Worm (Caenorhabditis elegans) whole organism, young adult: ENCODE data around the gene C56E6.7.

Experiments used
- Y67H2A.10 ChIP-seq: fragments of 200-800 bp; sonication (Bioruptor generic); conservative IDR thresholded peaks from 2 replicates; pipeline ENCODE4 v1.3.6; 2022; ENCODE audit warnings: missing genetic modification reagents, missing genetic modification characterization, missing compliant biosample characterization
- dox-1 ChIP-seq: fragments of 200-800 bp; sonication (Bioruptor generic); IDR thresholded peaks from 2 replicates; pipeline ENCODE4 v1.3.6; 2022; ENCODE audit warnings: missing genetic modification reagents, missing genetic modification characterization, missing compliant biosample characterization
- let-607 ChIP-seq, 2 experiments: fragments of 200-800 bp in 1 of 2; sonication (Bioruptor generic) in 1 of 2; sonication (generic microtip) in 1 of 2; optimal IDR thresholded peaks; 2 replicates each; lab custom pipeline; 2016 to 2018; ENCODE audit warnings: mild to moderate bottlenecking in 2 of 2, missing compliant biosample characterization in 2 of 2, missing genetic modification characterization in 2 of 2, moderate library complexity in 2 of 2, missing genotype in 1 of 2
- lir-1 ChIP-seq: fragments of 200-800 bp; sonication (Bioruptor generic); conservative IDR thresholded peaks from 2 replicates; pipeline ENCODE4 v1.3.6; 2022; ENCODE audit warnings: missing genetic modification reagents, missing genetic modification characterization, missing compliant biosample characterization
- nfya-1 ChIP-seq: sonication (generic microtip); optimal IDR thresholded peaks from 2 replicates; lab custom pipeline; 2017; ENCODE audit warnings: antibody characterized with exemption, missing compliant biosample characterization, missing genetic modification characterization, borderline replicate concordance; ENCODE audit not compliant: insufficient read depth
- pha-4 ChIP-seq: fragments of 150-350 bp; sonication (generic microtip); optimal IDR thresholded peaks from 2 replicates; lab custom pipeline; 2014; ENCODE audit warnings: missing biosample characterization, missing genetic modification reagents, missing genetic modification characterization
- tbp1 ChIP-seq: fragments of 200-800 bp; sonication (Bioruptor generic); optimal IDR thresholded peaks from 2 replicates; lab custom pipeline; 2018; ENCODE audit warnings: mild to moderate bottlenecking, missing genetic modification characterization, missing compliant biosample characterization

ce11 chrII:6560291-6560690, 43.9 kb downstream of the C56E6.7 start:
- no peak for TF ChIP-seq pha-4 (tag; lab: Kevin White, UChicago)
- no peak for TF ChIP-seq let-607 (tag; optimal IDR thresholded peaks at IDR 0.05; lab: Kevin White, UChicago)
- no peak for TF ChIP-seq lir-1 (GFP tag; lab: Robert Waterston, UW)
- no peak for TF ChIP-seq dox-1 (GFP tag; lab: Robert Waterston, UW)
- TF ChIP-seq tbp1 (GFP tag; lab: Kevin White, UChicago), result no peak
- TF ChIP-seq nfya-1 (tag; lab: Kevin White, UChicago), result no peak
- no peak for TF ChIP-seq Y67H2A.10
